Fruit fly (Drosophila melanogaster): Measurements from ENCODE around the gene Sap-r.
A peak's percentile ranks its signal among the peaks of the same experiment; 100 is the strongest.

Gene Sap-r

dm6 chr3R:30865365-30865770 is 23.5 kb downstream of the Sap-r start (continued):
- peak; percentile 45 for TF ChIP-seq CG17829 (tag; optimal IDR thresholded peaks at IDR 0.05)
- TF ChIP-seq CG2116 (GFP tag; optimal IDR thresholded peaks at IDR 0.05), result no peak
- no peak for TF ChIP-seq CG2875 (GFP tag; optimal IDR thresholded peaks at IDR 0.05)
- no peak for TF ChIP-seq pb (GFP tag; optimal IDR thresholded peaks at IDR 0.05)
- peak; percentile 53; the same call in 1 of the 3 replicates for TF ChIP-seq ci (GFP tag; IDR thresholded peaks at IDR 0.05)
- no peak for TF ChIP-seq CG3065 (GFP tag; optimal IDR thresholded peaks at IDR 0.05)
- TF ChIP-seq CG10147 (GFP tag; optimal IDR thresholded peaks at IDR 0.05), result no peak
- TF ChIP-seq Med (GFP tag), result no peak
- TF ChIP-seq CG31441 (GFP tag; IDR thresholded peaks at IDR 0.05), result peak; percentile 42; the same call in 1 of the 2 replicates
- TF ChIP-seq CG18599 (GFP tag; optimal IDR thresholded peaks at IDR 0.05), result peak; percentile 42
- TF ChIP-seq emc (GFP tag; optimal IDR thresholded peaks at IDR 0.05), result no peak
- TF ChIP-seq wek (GFP tag; optimal IDR thresholded peaks at IDR 0.05), result no peak
- no peak for TF ChIP-seq prd (optimal IDR thresholded peaks at IDR 0.05)
- TF ChIP-seq prd (GFP tag; IDR thresholded peaks at IDR 0.05), result peak; percentile 57; the same call in 2 of the 3 replicates
- no peak for TF ChIP-seq CG12155 (GFP tag; optimal IDR thresholded peaks at IDR 0.05)
- peak; percentile 34 for TF ChIP-seq unpg (GFP tag; optimal IDR thresholded peaks at IDR 0.05)
- TF ChIP-seq Xrp1 (GFP tag; IDR thresholded peaks at IDR 0.05), result peak; percentile 73
- TF ChIP-seq dimm (GFP tag; IDR thresholded peaks at IDR 0.05), result no peak
- peak in 1 of 3 experiments; percentile 66 for TF ChIP-seq lola (GFP tag; optimal IDR thresholded peaks at IDR 0.05)
- TF ChIP-seq trem (tag; optimal IDR thresholded peaks at IDR 0.05), result peak; percentile 14
- TF ChIP-seq kah (GFP tag; optimal IDR thresholded peaks at IDR 0.05), result no peak
- TF ChIP-seq bsh (GFP tag; optimal IDR thresholded peaks at IDR 0.05), result peak in 1 of 2 experiments; percentile 52
- TF ChIP-seq CG33557 (GFP tag; optimal IDR thresholded peaks at IDR 0.05), result peak; percentile 55
- TF ChIP-seq CG32767 (GFP tag; IDR thresholded peaks at IDR 0.05), result no peak
- no peak for TF ChIP-seq E2f2 (GFP tag; IDR thresholded peaks at IDR 0.05)
- no peak for TF ChIP-seq eyg (GFP tag; optimal IDR thresholded peaks at IDR 0.05)
- peak; percentile 68 for TF ChIP-seq CG10979 (tag; optimal IDR thresholded peaks at IDR 0.05)
- TF ChIP-seq CG10267 (tag; optimal IDR thresholded peaks at IDR 0.05), result peak; percentile 38
- no peak for TF ChIP-seq CG11560 (tag; IDR thresholded peaks at IDR 0.05)
- TF ChIP-seq CG8924 (tag; optimal IDR thresholded peaks at IDR 0.05), result peak; percentile 54
- TF ChIP-seq CG34376 (GFP tag; optimal IDR thresholded peaks at IDR 0.05), result no peak
- TF ChIP-seq ssp (GFP tag; IDR thresholded peaks at IDR 0.05), result no peak
- TF ChIP-seq ATbp (GFP tag; optimal IDR thresholded peaks at IDR 0.05), result peak; percentile 17
- no peak for TF ChIP-seq dan (GFP tag; IDR thresholded peaks at IDR 0.05)
- TF ChIP-seq CG34422 (GFP tag; IDR thresholded peaks at IDR 0.05), result no peak
- peak; percentile 35 for TF ChIP-seq Nf-YC (tag; optimal IDR thresholded peaks at IDR 0.05)
- peak; percentile 14 for TF ChIP-seq CG30403 (GFP tag; optimal IDR thresholded peaks at IDR 0.05)
- no peak for TF ChIP-seq CG33213 (GFP tag; optimal IDR thresholded peaks at IDR 0.05)
- no peak for TF ChIP-seq lbe (GFP tag; optimal IDR thresholded peaks at IDR 0.05)
- no peak for TF ChIP-seq CG16779 (GFP tag; IDR thresholded peaks at IDR 0.05)
- TF ChIP-seq Rfx (GFP tag; IDR thresholded peaks at IDR 0.05), result no peak
- peak; percentile 59 for TF ChIP-seq CG2678 (tag; optimal IDR thresholded peaks at IDR 0.05)
- no peak for TF ChIP-seq CG7987 (GFP tag; optimal IDR thresholded peaks at IDR 0.05)
- TF ChIP-seq D19A (tag; optimal IDR thresholded peaks at IDR 0.05), result peak; percentile 48
- peak; percentile 36 for TF ChIP-seq CG1529 (GFP tag; optimal IDR thresholded peaks at IDR 0.05)
- peak; percentile 64 for TF ChIP-seq CG15696 (tag; optimal IDR thresholded peaks at IDR 0.05)
- no peak for TF ChIP-seq CG13624 (GFP tag; optimal IDR thresholded peaks at IDR 0.05)
- no peak for TF ChIP-seq Hmx (GFP tag; optimal IDR thresholded peaks at IDR 0.05)
- peak; percentile 51 for TF ChIP-seq gsb-n (tag; optimal IDR thresholded peaks at IDR 0.05)
- TF ChIP-seq ewg (GFP tag; optimal IDR thresholded peaks at IDR 0.05), result peak; percentile 9
- TF ChIP-seq tin (GFP tag; optimal IDR thresholded peaks at IDR 0.05), result peak; percentile 24
- no peak for TF ChIP-seq fru (optimal IDR thresholded peaks at IDR 0.05)
